Fruit fly (Drosophila melanogaster): Measurements from ENCODE around the gene pum.

Gene pum

DNA sequence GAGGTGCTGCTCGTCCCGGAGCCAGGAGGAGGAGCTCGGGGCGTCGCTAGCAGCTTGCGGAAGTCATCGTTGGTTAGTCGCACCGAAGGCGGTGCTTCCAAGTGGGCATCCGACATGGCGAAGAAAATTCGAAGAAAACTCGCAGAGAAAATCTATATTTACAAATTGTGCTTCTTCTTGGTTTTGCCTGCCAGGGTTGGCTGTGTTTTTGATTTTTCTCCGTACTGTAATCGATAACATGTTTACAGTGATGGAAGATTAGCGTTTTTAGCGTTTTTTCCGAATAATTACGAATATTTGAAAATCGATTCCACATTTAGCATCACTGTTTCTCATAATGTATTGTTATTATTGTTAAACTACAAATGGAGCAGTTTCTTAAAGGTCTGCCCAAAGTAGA, 172.6 kb downstream of the pum start, which contains the start of the genes beag and Ada (continued):
- TF ChIP-seq ewg (GFP tag; optimal IDR thresholded peaks at IDR 0.05) (no peak), nerfin-2 (GFP tag; IDR thresholded peaks at IDR 0.05; ENCODE audit: partially characterized antibody) (no peak), tup (GFP tag; optimal IDR thresholded peaks at IDR 0.05) (no peak), CG14965 (GFP tag; optimal IDR thresholded peaks at IDR 0.05; ENCODE audit: borderline replicate concordance) (no peak), onecut (GFP tag; IDR thresholded peaks at IDR 0.05) (peak; percentile 89), Fer1 (GFP tag; optimal IDR thresholded peaks at IDR 0.05) (peak; percentile 65), CG18764 (GFP tag; optimal IDR thresholded peaks at IDR 0.05) (no peak), Myb (GFP tag; optimal IDR thresholded peaks at IDR 0.05) (peak; percentile 40), CG7928 (GFP tag; optimal IDR thresholded peaks at IDR 0.05) (peak; percentile 89), CG10366 (GFP tag; IDR thresholded peaks at IDR 0.05) (no peak; the same call in 1 of the 2 replicates), CG6791 (GFP tag; IDR thresholded peaks at IDR 0.05; ENCODE audit: partially characterized antibody) (peak; percentile 43; the same call in 2 of the 3 replicates), lab (GFP tag; optimal IDR thresholded peaks at IDR 0.05) (peak; percentile 26), CG5953 (GFP tag; IDR thresholded peaks at IDR 0.05) (no peak), CG2712 (tag; optimal IDR thresholded peaks at IDR 0.05) (peak; percentile 54), kah (GFP tag; optimal IDR thresholded peaks at IDR 0.05) (no peak), CG7963 (GFP tag; IDR thresholded peaks at IDR 0.05; ENCODE audit: partially characterized antibody) (no peak), CG3065 (GFP tag; optimal IDR thresholded peaks at IDR 0.05) (peak; percentile 43), CG14441 (GFP tag; IDR thresholded peaks at IDR 0.05) (no peak), CG11398 (GFP tag; optimal IDR thresholded peaks at IDR 0.05) (no peak), Ada2b (GFP tag; IDR thresholded peaks at IDR 0.05) (peak; percentile 7; the same call in 1 of the 2 replicates), pum (GFP tag; optimal IDR thresholded peaks at IDR 0.05) (no peak), pho (GFP tag; optimal IDR thresholded peaks at IDR 0.05) (peak; percentile 60), CG18476 (GFP tag; optimal IDR thresholded peaks at IDR 0.05) (no peak), amos (GFP tag; IDR thresholded peaks at IDR 0.05; ENCODE audit: partially characterized antibody) (peak; percentile 41; the same call in 1 of the 2 replicates), kni (GFP tag; optimal IDR thresholded peaks at IDR 0.05) (no peak), Sox100B (GFP tag; optimal IDR thresholded peaks at IDR 0.05) (no peak), CG9609 (GFP tag; optimal IDR thresholded peaks at IDR 0.05) (peak; percentile 56), CG7357 (GFP tag; IDR thresholded peaks at IDR 0.05) (no peak), dysf (GFP tag; IDR thresholded peaks at IDR 0.05) (peak; percentile 55; the same call in 2 of the 3 replicates), GATAe (GFP tag; conservative IDR thresholded peaks at IDR 0.05) (no peak), phol (tag; optimal IDR thresholded peaks at IDR 0.05) (peak; percentile 54), Nf-YB (GFP tag; optimal IDR thresholded peaks at IDR 0.05) (no peak), CG30403 (GFP tag; optimal IDR thresholded peaks at IDR 0.05) (peak; percentile 62), Dip2 (GFP tag; IDR thresholded peaks at IDR 0.05) (no peak), CG33213 (GFP tag; optimal IDR thresholded peaks at IDR 0.05) (no peak), Hsf (GFP tag; optimal IDR thresholded peaks at IDR 0.05) (peak; percentile 40), CG1233 (GFP tag; optimal IDR thresholded peaks at IDR 0.05) (peak; percentile 22), CG4707 (GFP tag; optimal IDR thresholded peaks at IDR 0.05) (no peak), dmrt11E (tag; optimal IDR thresholded peaks at IDR 0.05) (peak; percentile 23), bbx (GFP tag; IDR thresholded peaks at IDR 0.05; ENCODE audit: partially characterized antibody) (peak; percentile 30; the same call in 1 of the 2 replicates), dimm (GFP tag; IDR thresholded peaks at IDR 0.05) (no peak), sisA (GFP tag; IDR thresholded peaks at IDR 0.05) (no peak), CG31365 (tag; optimal IDR thresholded peaks at IDR 0.05) (no peak), Meics (GFP tag; optimal IDR thresholded peaks at IDR 0.05) (peak; percentile 48), repo (GFP tag; optimal IDR thresholded peaks at IDR 0.05) (no peak), HLH4C (GFP tag; IDR thresholded peaks at IDR 0.05; ENCODE audit: partially characterized antibody) (peak; percentile 52; the same call in 1 of the 3 replicates), lov (optimal IDR thresholded peaks at IDR 0.05) (no peak), lov (GFP tag; IDR thresholded peaks at IDR 0.05) (no peak), CG18262 (tag; optimal IDR thresholded peaks at IDR 0.05) (peak; percentile 29), CG2875 (GFP tag; optimal IDR thresholded peaks at IDR 0.05) (no peak), HmgZ (tag; optimal IDR thresholded peaks at IDR 0.05) (peak; percentile 70)
